Fruit fly (Drosophila melanogaster) whole organism, adult: ENCODE data around the gene ics.

Source experiments
- CG11617 ChIP-seq: fragments of 200-800 bp; sonication (Bioruptor generic); optimal IDR thresholded peaks from 2 replicates; lab custom pipeline; 2017; ENCODE audit warnings: mild to moderate bottlenecking, missing biosample characterization, missing genetic modification reagents, missing genetic modification characterization
- CG1620 ChIP-seq: fragments of 200-800 bp; sonication (Bioruptor generic); optimal IDR thresholded peaks from 2 replicates; lab custom pipeline; 2016; ENCODE audit warnings: missing biosample characterization, missing genetic modification characterization
- CG5204 ChIP-seq: fragments of 200-800 bp; sonication (Bioruptor generic); optimal IDR thresholded peaks from 2 replicates; lab custom pipeline; 2016; ENCODE audit warnings: missing biosample characterization, missing genetic modification characterization
- Crg-1 ChIP-seq: fragments of 200-800 bp; sonication (Bioruptor generic); optimal IDR thresholded peaks from 2 replicates; lab custom pipeline; 2016; ENCODE audit warnings: missing biosample characterization, missing genetic modification characterization
- Mnt ChIP-seq: fragments of 200-800 bp; sonication (Bioruptor generic); optimal IDR thresholded peaks from 2 replicates; lab custom pipeline; 2016; ENCODE audit warnings: missing biosample characterization, mild to moderate bottlenecking, missing genetic modification characterization
- tj ChIP-seq: fragments of 200-800 bp; sonication (Bioruptor generic); optimal IDR thresholded peaks from 3 replicates; lab custom pipeline; 2017; ENCODE audit warnings: missing biosample characterization, mild to moderate bottlenecking, missing genetic modification characterization, moderate library complexity

- TF ChIP-seq CG1620 (GFP tag; lab: Kevin White, UChicago), result no peak
- TF ChIP-seq Crg-1 (GFP tag; lab: Kevin White, UChicago), result no peak
- TF ChIP-seq tj (GFP tag; lab: Kevin White, UChicago), result no peak
- no peak for TF ChIP-seq Mnt (GFP tag; lab: Kevin White, UChicago)
- TF ChIP-seq CG11617, result no peak
- no peak for TF ChIP-seq CG5204 (GFP tag; lab: Kevin White, UChicago)
Observed at dm6 chr2L:13591393-13591792, 51.0 kb downstream of the ics start.
